Worm (Caenorhabditis elegans) whole organism, late embryonic: Measurements from ENCODE around the gene Y40B10A.11.

Experiments
- C08G9.2 ChIP-seq: sonication (generic microtip); optimal IDR thresholded peaks from 2 replicates; lab custom pipeline; 2016; ENCODE audit warnings: mild to moderate bottlenecking, missing genetic modification characterization, moderate library complexity, missing compliant biosample characterization
- C38D4.7 ChIP-seq: fragments of 200-800 bp; sonication (Bioruptor generic); optimal IDR thresholded peaks from 2 replicates; lab custom pipeline; 2018; ENCODE audit warnings: mild to moderate bottlenecking, missing genetic modification characterization, moderate library complexity, missing compliant biosample characterization
- K09A11.1 ChIP-seq: sonication (generic microtip); optimal IDR thresholded peaks from 2 replicates; lab custom pipeline; 2017; ENCODE audit warnings: antibody characterized with exemption, mild to moderate bottlenecking, missing genetic modification characterization, missing compliant biosample characterization; ENCODE audit not compliant: insufficient read depth
- T23F11.4 ChIP-seq: fragments of 200-800 bp; sonication (Bioruptor generic); optimal IDR thresholded peaks from 2 replicates; lab custom pipeline; 2018; ENCODE audit warnings: mild to moderate bottlenecking, missing genetic modification characterization, missing compliant biosample characterization
- ahr-1 ChIP-seq: sonication (generic microtip); optimal IDR thresholded peaks from 2 replicates; lab custom pipeline; 2016; ENCODE audit warnings: missing genetic modification characterization, missing compliant biosample characterization
- ama-1 ChIP-seq: fragments of 150-350 bp; optimal IDR thresholded peaks from 2 replicates; lab custom pipeline; 2014
- ceh-18 ChIP-seq: sonication (generic microtip); optimal IDR thresholded peaks from 2 replicates; lab custom pipeline; 2016; ENCODE audit warnings: missing genetic modification characterization, missing compliant biosample characterization
- ceh-2 ChIP-seq: sonication (generic microtip); optimal IDR thresholded peaks from 2 replicates; lab custom pipeline; 2016; ENCODE audit warnings: missing genotype, missing genetic modification characterization, missing compliant biosample characterization
- ceh-30 ChIP-seq: fragments of 150-350 bp; optimal IDR thresholded peaks from 2 replicates; lab custom pipeline; 2014; ENCODE audit warnings: missing biosample characterization, missing genetic modification characterization
- ceh-34 ChIP-seq: sonication (generic microtip); optimal IDR thresholded peaks from 2 replicates; lab custom pipeline; 2016; ENCODE audit warnings: mild to moderate bottlenecking, missing genetic modification characterization, missing compliant biosample characterization
- ceh-48 ChIP-seq: sonication (generic microtip); optimal IDR thresholded peaks from 2 replicates; lab custom pipeline; 2016; ENCODE audit warnings: missing genetic modification characterization, inconsistent platforms, missing compliant biosample characterization
- dmd-4 ChIP-seq: sonication (generic microtip); optimal IDR thresholded peaks from 2 replicates; lab custom pipeline; 2016; ENCODE audit warnings: borderline replicate concordance, missing genetic modification characterization, missing compliant biosample characterization
- elt-2 ChIP-seq: sonication (generic microtip); optimal IDR thresholded peaks from 2 replicates; lab custom pipeline; 2016; ENCODE audit warnings: missing genetic modification reagents, missing genetic modification characterization, missing compliant biosample characterization
- eyg-1 ChIP-seq: sonication (generic microtip); optimal IDR thresholded peaks from 2 replicates; lab custom pipeline; 2016; ENCODE audit warnings: missing genotype, missing genetic modification characterization, missing compliant biosample characterization
- fkh-10 ChIP-seq: fragments of 150-350 bp; optimal IDR thresholded peaks from 2 replicates; lab custom pipeline; 2014; ENCODE audit warnings: missing biosample characterization, missing genetic modification reagents, missing genetic modification characterization
- fkh-6 ChIP-seq: sonication (generic microtip); optimal IDR thresholded peaks from 2 replicates; lab custom pipeline; 2016; ENCODE audit warnings: missing genetic modification characterization, missing compliant biosample characterization
- hlh-13 ChIP-seq: fragments of 200-800 bp; sonication (Bioruptor generic); optimal IDR thresholded peaks from 2 replicates; lab custom pipeline; 2018; ENCODE audit warnings: mild to moderate bottlenecking, missing genetic modification characterization, missing compliant biosample characterization
- hlh-8 ChIP-seq: sonication (generic microtip); optimal IDR thresholded peaks from 2 replicates; lab custom pipeline; 2016; ENCODE audit warnings: missing genotype, missing genetic modification characterization, missing compliant biosample characterization
- lin-11 ChIP-seq: fragments of 200-800 bp; sonication (Bioruptor generic); optimal IDR thresholded peaks from 2 replicates; lab custom pipeline; 2018; ENCODE audit warnings: mild to moderate bottlenecking, missing genetic modification characterization, missing compliant biosample characterization
- mec-3 ChIP-seq: sonication (generic microtip); optimal IDR thresholded peaks from 2 replicates; lab custom pipeline; 2016; ENCODE audit warnings: borderline replicate concordance, missing genetic modification characterization, missing compliant biosample characterization
- nfya-1 ChIP-seq: sonication (generic microtip); optimal IDR thresholded peaks from 2 replicates; lab custom pipeline; 2017; ENCODE audit warnings: missing genetic modification characterization, mild to moderate bottlenecking, missing compliant biosample characterization, antibody characterized with exemption, moderate library complexity
- nhr-11 ChIP-seq: fragments of 150-350 bp; optimal IDR thresholded peaks from 2 replicates; lab custom pipeline; 2014; ENCODE audit warnings: missing biosample characterization, missing genetic modification characterization
- nhr-232 ChIP-seq: sonication (generic microtip); optimal IDR thresholded peaks from 2 replicates; lab custom pipeline; 2016; ENCODE audit warnings: missing genetic modification characterization, missing compliant biosample characterization
- odd-2 ChIP-seq: sonication (generic microtip); optimal IDR thresholded peaks from 2 replicates; lab custom pipeline; 2017; ENCODE audit warnings: antibody characterized with exemption, mild to moderate bottlenecking, missing genetic modification characterization, missing compliant biosample characterization
- pha-4 ChIP-seq: fragments of 150-350 bp; optimal IDR thresholded peaks from 2 replicates; lab custom pipeline; 2018; ENCODE audit warnings: missing biosample characterization, missing genetic modification reagents, missing genetic modification characterization
- pqm-1 ChIP-seq: sonication (generic microtip); optimal IDR thresholded peaks from 2 replicates; lab custom pipeline; 2016; ENCODE audit warnings: missing genetic modification characterization, missing compliant biosample characterization
- pros-1 ChIP-seq: fragments of 150-350 bp; optimal IDR thresholded peaks from 2 replicates; lab custom pipeline; 2014; ENCODE audit warnings: missing biosample characterization, missing genetic modification reagents, missing genetic modification characterization
- ref-2 ChIP-seq: sonication (generic microtip); optimal IDR thresholded peaks from 2 replicates; lab custom pipeline; 2016; ENCODE audit warnings: missing genetic modification characterization, missing compliant biosample characterization
- rnt-1 ChIP-seq: sonication (generic microtip); optimal IDR thresholded peaks from 2 replicates; lab custom pipeline; 2016; ENCODE audit warnings: missing genetic modification characterization, missing compliant biosample characterization
- sdc-2 ChIP-seq: sonication (generic microtip); optimal IDR thresholded peaks from 2 replicates; lab custom pipeline; 2016; ENCODE audit warnings: missing genotype, missing genetic modification characterization, missing compliant biosample characterization
- tbx-7 ChIP-seq: sonication (generic microtip); optimal IDR thresholded peaks from 2 replicates; lab custom pipeline; 2016; ENCODE audit warnings: missing genotype, missing genetic modification characterization, missing compliant biosample characterization
- unc-3 ChIP-seq, 2 experiments: fragments of 200-800 bp in 1 of 2; sonication (Bioruptor generic) in 1 of 2; sonication (generic microtip) in 1 of 2; conservative IDR thresholded peaks in 1 of 2; optimal IDR thresholded peaks in 1 of 2; 2 replicates each; pipeline versions ENCODE4 v1.3.6 to Lab custom; 2016 to 2022; ENCODE audit warnings: missing compliant biosample characterization in 2 of 2, missing genetic modification characterization in 2 of 2, missing genetic modification reagents in 1 of 2
- unc-42 ChIP-seq: sonication (generic microtip); optimal IDR thresholded peaks from 2 replicates; lab custom pipeline; 2016; ENCODE audit warnings: missing genotype, missing genetic modification characterization, missing compliant biosample characterization
- unc-55 ChIP-seq: sonication (generic microtip); optimal IDR thresholded peaks from 2 replicates; lab custom pipeline; 2017; ENCODE audit warnings: missing biosample characterization, missing genetic modification reagents, missing genetic modification characterization
- zip-5 ChIP-seq: sonication (generic microtip); optimal IDR thresholded peaks from 2 replicates; lab custom pipeline; 2016; ENCODE audit warnings: missing genetic modification characterization, missing compliant biosample characterization

Y40B10A.11 gene

DNA sequence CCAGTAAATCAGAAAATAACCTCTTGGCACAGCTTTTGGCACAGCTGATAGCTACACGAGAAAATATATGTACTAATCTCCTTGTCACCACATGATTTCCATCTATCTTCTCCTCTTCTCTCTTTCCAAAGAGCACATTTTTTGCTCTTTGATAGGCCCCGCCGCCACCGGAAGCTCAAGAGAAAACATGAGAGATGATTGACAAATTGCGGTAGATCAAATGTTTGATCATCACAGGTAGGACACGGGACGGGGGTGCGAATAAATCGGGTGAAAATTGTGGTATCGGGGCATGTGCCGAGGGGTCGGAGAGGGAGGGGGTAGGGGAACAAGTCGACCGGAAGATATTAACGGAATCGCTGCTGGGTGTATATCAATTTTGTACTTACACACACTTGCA lies 24.6 kb upstream of the Y40B10A.11 start:
- TF ChIP-seq unc-55 (GFP tag; lab: Kevin White, UChicago) (peak; percentile 50), tbx-7 (tag; lab: Kevin White, UChicago) (no peak), ceh-18 (tag; lab: Kevin White, UChicago) (peak; percentile 17), ref-2 (no peak), ceh-2 (tag; lab: Kevin White, UChicago) (no peak), K09A11.1 (tag; lab: Kevin White, UChicago) (no peak), fkh-10 (GFP tag; lab: Kevin White, UChicago) (no peak)

ce11 chrV:2072807-2073206 lies 21.4 kb upstream of the Y40B10A.11 start, which contains the start of gene Y40B10A.9:
Y40B10A.9 (minus strand) TSS chrV:2072907.
- TF ChIP-seq hlh-8 (tag; lab: Kevin White, UChicago) (no peak), nfya-1 (tag; lab: Kevin White, UChicago) (no peak), T23F11.4 (GFP tag; lab: Kevin White, UChicago) (no peak), fkh-10 (GFP tag; lab: Kevin White, UChicago) (no peak), rnt-1 (no peak)

DNA sequence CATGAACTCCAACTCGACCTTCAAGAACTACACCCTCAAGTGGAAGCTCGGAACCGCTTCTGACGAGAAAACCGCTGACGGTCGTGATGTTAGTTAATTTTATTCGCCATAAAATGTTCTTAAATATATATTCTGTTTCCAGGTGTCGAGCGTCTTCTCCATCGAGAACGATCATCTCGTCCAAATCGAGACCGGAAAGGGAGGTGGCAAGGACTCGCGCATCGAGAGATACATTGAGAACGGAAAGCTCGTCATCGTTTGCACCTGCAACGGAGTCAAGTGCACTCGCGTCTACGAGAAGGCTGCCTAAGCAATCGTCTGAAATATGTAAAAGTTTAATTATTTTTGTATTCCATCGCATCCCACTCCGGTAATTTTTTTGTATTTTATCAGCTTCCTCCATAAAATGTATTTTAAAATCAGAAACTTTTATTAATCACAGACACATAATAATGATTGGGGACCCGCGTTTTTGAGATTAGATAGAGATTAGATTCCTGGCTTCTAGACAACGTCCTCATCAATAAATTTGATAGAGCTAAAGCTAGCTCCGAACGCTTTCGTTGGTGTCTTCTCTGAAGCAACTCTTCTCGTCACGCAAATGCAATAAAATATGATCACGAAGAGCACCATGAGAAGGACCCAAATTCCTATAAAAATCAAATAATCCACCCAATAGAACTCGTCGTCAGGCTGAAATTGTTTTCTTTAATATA lies 17.5 kb upstream of the Y40B10A.11 start:
- TF ChIP-seq nhr-232 (tag; lab: Kevin White, UChicago) (no peak), pqm-1 (tag; lab: Kevin White, UChicago) (no peak), sdc-2 (tag; lab: Kevin White, UChicago) (no peak), lin-11 (tag; lab: Kevin White, UChicago) (no peak), unc-42 (no peak), eyg-1 (tag; lab: Kevin White, UChicago) (no peak), nhr-11 (tag; lab: Kevin White, UChicago) (no peak), fkh-10 (GFP tag; lab: Kevin White, UChicago) (no peak), odd-2 (tag; lab: Kevin White, UChicago) (no peak), unc-3 (GFP tag; conservative IDR thresholded peaks at IDR 0.05; lab: Robert Waterston, UW) (no peak), unc-3 (tag; optimal IDR thresholded peaks at IDR 0.05; lab: Kevin White, UChicago) (no peak), C38D4.7 (GFP tag; lab: Kevin White, UChicago) (no peak), ceh-30 (tag; lab: Kevin White, UChicago) (no peak), pha-4 (tag; lab: Kevin White, UChicago) (no peak), dmd-4 (tag; lab: Kevin White, UChicago) (no peak), ama-1 (lab: Kevin White, UChicago) (no peak)

DNA sequence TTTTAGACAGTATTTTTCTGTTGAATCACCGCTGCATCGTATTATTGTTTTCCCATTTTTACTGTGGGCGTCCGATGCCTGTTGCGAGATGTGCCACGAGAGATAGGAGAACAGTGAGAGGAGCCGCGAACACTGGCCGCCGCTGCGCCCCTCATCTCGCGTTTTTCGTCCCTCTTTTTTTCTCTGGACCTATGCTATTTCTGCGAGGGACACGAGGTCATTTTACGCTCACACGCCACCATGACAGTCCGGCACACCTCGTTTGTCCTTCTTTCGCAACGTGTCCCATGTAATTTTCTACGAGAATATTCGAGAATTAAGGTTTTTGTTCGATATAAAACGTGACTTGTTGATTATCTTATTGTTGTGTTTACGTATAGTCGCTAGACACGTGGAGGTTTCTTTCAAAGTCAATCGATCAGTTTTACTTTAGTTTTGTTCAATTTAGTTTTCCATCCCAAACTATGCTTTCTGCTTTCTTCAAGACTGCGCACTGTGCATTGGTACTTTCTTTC lies 16.6 kb upstream of the Y40B10A.11 start, which contains the start of gene lbp-9:
Gene lbp-9, plus strand, starts transcription at position 465 of the 515 bp plus-strand sequence.
- TF ChIP-seq elt-2 (tag; lab: Kevin White, UChicago) = no peak
- no peak for TF ChIP-seq pqm-1 (tag; lab: Kevin White, UChicago)
- TF ChIP-seq nfya-1 (tag; lab: Kevin White, UChicago) = no peak
- no peak for TF ChIP-seq ref-2
- TF ChIP-seq zip-5 (tag; lab: Kevin White, UChicago) = no peak
- TF ChIP-seq pros-1 (tag; lab: Kevin White, UChicago) = no peak
- TF ChIP-seq ceh-2 (tag; lab: Kevin White, UChicago) = no peak
- TF ChIP-seq ceh-48 = no peak
- TF ChIP-seq ceh-34 (tag; lab: Kevin White, UChicago) = no peak
- no peak for TF ChIP-seq nhr-11 (tag; lab: Kevin White, UChicago)
- TF ChIP-seq mec-3 (tag; lab: Kevin White, UChicago) = no peak
- TF ChIP-seq ahr-1 (tag; lab: Kevin White, UChicago) = no peak
- no peak for TF ChIP-seq C08G9.2 (tag; lab: Kevin White, UChicago)
- no peak for TF ChIP-seq fkh-6 (tag; lab: Kevin White, UChicago)
- TF ChIP-seq hlh-13 = no peak
- TF ChIP-seq T23F11.4 (GFP tag; lab: Kevin White, UChicago) = no peak
